Worm (Caenorhabditis elegans) whole organism, young adult: ENCODE data around the gene ZK218.1.

ENCODE experiments used
- B0261.1 ChIP-seq: sonication (generic microtip); optimal IDR thresholded peaks from 2 replicates; lab custom pipeline; 2016; ENCODE audit warnings: mild to moderate bottlenecking, missing genetic modification characterization, moderate library complexity, missing compliant biosample characterization
- D2030.7 ChIP-seq: fragments of 200-800 bp; sonication (Bioruptor generic); IDR thresholded peaks from 2 replicates; pipeline ENCODE4 v1.3.6; 2022; ENCODE audit warnings: missing genetic modification reagents, missing genetic modification characterization, missing compliant biosample characterization
- F57A8.1 ChIP-seq: fragments of 200-800 bp; sonication (Bioruptor generic); optimal IDR thresholded peaks from 2 replicates; lab custom pipeline; 2018; ENCODE audit warnings: mild to moderate bottlenecking, missing genetic modification characterization, moderate library complexity, missing compliant biosample characterization
- aptf-2 ChIP-seq: fragments of 200-800 bp; sonication (Bioruptor generic); conservative IDR thresholded peaks from 2 replicates; pipeline ENCODE4 v1.3.6; 2022; ENCODE audit warnings: missing genetic modification reagents, missing genetic modification characterization, missing compliant biosample characterization
- atf-7 ChIP-seq: sonication (generic microtip); optimal IDR thresholded peaks from 2 replicates; lab custom pipeline; 2017; ENCODE audit warnings: mild to moderate bottlenecking, missing genetic modification characterization, missing compliant biosample characterization
- athp-1 ChIP-seq: sonication (generic microtip); optimal IDR thresholded peaks from 2 replicates; lab custom pipeline; 2017; ENCODE audit warnings: mild to moderate bottlenecking, missing genetic modification characterization, missing compliant biosample characterization
- ccch-3 ChIP-seq: fragments of 200-800 bp; sonication (Bioruptor generic); optimal IDR thresholded peaks from 2 replicates; lab custom pipeline; 2018; ENCODE audit warnings: mild to moderate bottlenecking, missing genetic modification characterization, missing compliant biosample characterization
- cebp-1 ChIP-seq, 2 experiments: fragments of 200-800 bp in 1 of 2; sonication (Bioruptor generic) in 1 of 2; sonication (generic microtip) in 1 of 2; IDR thresholded peaks in 1 of 2; optimal IDR thresholded peaks in 1 of 2; 2 replicates each; pipeline versions ENCODE4 v1.3.6 to Lab custom; 2017 to 2022; ENCODE audit warnings: missing compliant biosample characterization in 2 of 2, missing genetic modification characterization in 2 of 2, mild to moderate bottlenecking in 1 of 2, missing genetic modification reagents in 1 of 2, moderate library complexity in 1 of 2
- ceh-27 ChIP-seq: fragments of 200-800 bp; sonication (Bioruptor generic); optimal IDR thresholded peaks from 2 replicates; lab custom pipeline; 2018; ENCODE audit warnings: mild to moderate bottlenecking, missing genetic modification characterization, moderate library complexity, missing compliant biosample characterization
- chd-7 ChIP-seq: sonication (generic microtip); optimal IDR thresholded peaks from 2 replicates; lab custom pipeline; 2016; ENCODE audit warnings: mild to moderate bottlenecking, missing genetic modification characterization, moderate library complexity, missing compliant biosample characterization
- dpl-1 ChIP-seq: fragments of 150-350 bp; optimal IDR thresholded peaks from 2 replicates; lab custom pipeline; 2014; ENCODE audit warnings: missing biosample characterization, missing genetic modification reagents, missing genetic modification characterization
- ets-4 ChIP-seq: fragments of 200-800 bp; sonication (Bioruptor generic); optimal IDR thresholded peaks from 2 replicates; lab custom pipeline; 2018; ENCODE audit warnings: mild to moderate bottlenecking, missing genetic modification characterization, missing compliant biosample characterization
- hmg-1.2 ChIP-seq: fragments of 200-800 bp; sonication (Bioruptor generic); IDR thresholded peaks from 2 replicates; pipeline ENCODE4 v1.3.6; 2022; ENCODE audit warnings: missing genetic modification reagents, missing genetic modification characterization, missing compliant biosample characterization
- lag-1 ChIP-seq: fragments of 200-800 bp; sonication (Bioruptor generic); IDR thresholded peaks from 2 replicates; pipeline ENCODE4 v1.3.6; 2022; ENCODE audit warnings: missing genetic modification reagents, missing genetic modification characterization, missing compliant biosample characterization
- lsl-1 ChIP-seq: fragments of 200-800 bp; sonication (Bioruptor generic); optimal IDR thresholded peaks from 2 replicates; lab custom pipeline; 2018; ENCODE audit warnings: mild to moderate bottlenecking, missing genetic modification characterization, moderate library complexity, missing compliant biosample characterization
- nfyb-1 ChIP-seq: fragments of 200-800 bp; sonication (Bioruptor generic); IDR thresholded peaks from 2 replicates; pipeline ENCODE4 v1.3.6; 2022; ENCODE audit warnings: missing genetic modification reagents, missing genetic modification characterization, missing compliant biosample characterization
- nhr-179 ChIP-seq: sonication (generic microtip); optimal IDR thresholded peaks from 2 replicates; lab custom pipeline; 2016; ENCODE audit warnings: mild to moderate bottlenecking, missing genetic modification characterization, missing compliant biosample characterization
- nhr-80 ChIP-seq: sonication (generic microtip); optimal IDR thresholded peaks from 2 replicates; lab custom pipeline; 2016; ENCODE audit warnings: missing genetic modification characterization, missing compliant biosample characterization
- sdz-38 ChIP-seq: sonication (generic microtip); optimal IDR thresholded peaks from 2 replicates; lab custom pipeline; 2016; ENCODE audit warnings: missing genotype, missing genetic modification characterization, missing compliant biosample characterization
- snpc-1.1 ChIP-seq: sonication (generic microtip); optimal IDR thresholded peaks from 2 replicates; lab custom pipeline; 2017; ENCODE audit warnings: missing genetic modification characterization, mild to moderate bottlenecking, missing compliant biosample characterization, antibody characterized with exemption, moderate library complexity, missing genotype, missing genetic modification reagents; ENCODE audit not compliant: insufficient read depth
- snpc-4 ChIP-seq, 5 experiments: fragments of 150-350 bp in 1 of 5; sonication (generic microtip) in 4 of 5; optimal IDR thresholded peaks; 2 replicates each; lab custom pipeline; 2014 to 2018; ENCODE audit warnings: missing genetic modification characterization in 5 of 5, missing biosample characterization in 3 of 5, antibody characterized with exemption in 2 of 5, mild to moderate bottlenecking in 2 of 5, missing compliant biosample characterization in 2 of 5, missing genotype in 2 of 5, moderate library complexity in 2 of 5, missing genetic modification reagents in 1 of 5
- somi-1 ChIP-seq: fragments of 200-800 bp; sonication (Bioruptor generic); optimal IDR thresholded peaks from 2 replicates; lab custom pipeline; 2018; ENCODE audit warnings: mild to moderate bottlenecking, missing genetic modification characterization, missing compliant biosample characterization
- sptf-2 ChIP-seq: fragments of 200-800 bp; sonication (Bioruptor generic); optimal IDR thresholded peaks from 2 replicates; lab custom pipeline; 2018; ENCODE audit warnings: mild to moderate bottlenecking, missing genetic modification characterization, missing compliant biosample characterization
- xnd-1 ChIP-seq: sonication (generic microtip); optimal IDR thresholded peaks from 2 replicates; lab custom pipeline; 2016; ENCODE audit warnings: missing genotype, missing genetic modification reagents, missing genetic modification characterization, missing compliant biosample characterization

The ZK218.1 gene

ce11 chrV:17089342-17089741 is 3.0 kb upstream of the ZK218.1 start, which contains the start of gene T05E12.6:
Gene T05E12.6 (minus strand): TSS chrV:17089442.
- TF ChIP-seq nhr-179 (no peak), chd-7 (tag; lab: Kevin White, UChicago) (no peak), somi-1 (no peak)
- TF ChIP-seq, all 124 proteins: peak for 0

ce11 chrV:17089931-17090429 is 2.4 kb upstream of the ZK218.1 start, which contains the start of gene srh-237:
Gene srh-237 (plus strand): TSS chrV:17090379.
- peak; percentile 67 for TF ChIP-seq nhr-80 (tag; lab: Kevin White, UChicago)
- TF ChIP-seq snpc-4 (GFP tag; optimal IDR thresholded peaks at IDR 0.05; lab: Kevin White, UChicago), result no peak
- TF ChIP-seq snpc-4 (tag; optimal IDR thresholded peaks at IDR 0.05; lab: Kevin White, UChicago), result peak in 1 of 4 experiments; percentile 25
- TF ChIP-seq nfyb-1 (GFP tag; lab: Robert Waterston, UW), result no peak
- no peak for TF ChIP-seq F57A8.1 (GFP tag; lab: Kevin White, UChicago)
- no peak for TF ChIP-seq aptf-2 (GFP tag; lab: Robert Waterston, UW)

ce11 chrV:17094568-17094967 is 2.2 kb downstream of the ZK218.1 start:
- TF ChIP-seq snpc-1.1, result peak; percentile 27
- peak; percentile 23; the same call in 1 of the 2 replicates for TF ChIP-seq hmg-1.2
- no peak for TF ChIP-seq atf-7 (tag; lab: Kevin White, UChicago)
- TF ChIP-seq lsl-1 (GFP tag; lab: Kevin White, UChicago), result no peak
- TF ChIP-seq snpc-4 (GFP tag; optimal IDR thresholded peaks at IDR 0.05; lab: Kevin White, UChicago), result no peak
- TF ChIP-seq snpc-4 (tag; optimal IDR thresholded peaks at IDR 0.05; lab: Kevin White, UChicago), result peak in 2 of 4 experiments; percentile 62 to 71

- TF ChIP-seq athp-1 (tag; lab: Kevin White, UChicago) (no peak), cebp-1 (GFP tag; IDR thresholded peaks at IDR 0.05; lab: Robert Waterston, UW) (no peak), cebp-1 (tag; optimal IDR thresholded peaks at IDR 0.05; lab: Kevin White, UChicago) (no peak), ets-4 (GFP tag; lab: Kevin White, UChicago) (no peak)
These were observed 6.3 kb downstream of the ZK218.1 start, which contains the start of the genes ZK218.3 and ZK218.4 for ce11 chrV:17098669-17099068. Gene ZK218.3 (minus strand): TSS chrV:17098769. Gene ZK218.4 (plus strand): TSS chrV:17098854.

- no peak for TF ChIP-seq B0261.1 (tag; lab: Kevin White, UChicago)
- TF ChIP-seq, all 124 proteins: peak for 0
These were observed 8.5 kb downstream of the ZK218.1 start, which contains the start of gene ZK218.5 for ce11 chrV:17100829-17101228. Gene ZK218.5 (plus strand): TSS chrV:17101129.

ce11 chrV:17104527-17104926 is 12.2 kb downstream of the ZK218.1 start, which contains the start of gene nhr-248:
Gene nhr-248 (minus strand): TSS chrV:17104627.
- no peak for TF ChIP-seq ceh-27 (GFP tag; lab: Kevin White, UChicago)

ce11 chrV:17105483-17105882 is 13.1 kb downstream of the ZK218.1 start, which contains the start of gene ZK218.7:
Gene ZK218.7 (plus strand): TSS chrV:17105783.
- no peak for TF ChIP-seq snpc-1.1
- no peak for TF ChIP-seq dpl-1 (GFP tag; lab: Kevin White, UChicago)
- no peak for TF ChIP-seq ccch-3 (GFP tag; lab: Kevin White, UChicago)
- TF ChIP-seq xnd-1, result no peak
- TF ChIP-seq sptf-2, result no peak
- no peak for TF ChIP-seq D2030.7 (GFP tag; lab: Robert Waterston, UW)
- no peak for TF ChIP-seq sdz-38 (tag; lab: Kevin White, UChicago)
- no peak for TF ChIP-seq lag-1 (GFP tag; lab: Robert Waterston, UW)
